Fruit fly (Drosophila melanogaster) S2 (cell line): ENCODE results near the gene Jhbp13.

Experiments
- CG8478 ChIP-seq: fragments of >200 bp; optimal IDR thresholded peaks from 2 replicates; lab custom pipeline; 2018
- CTCF ChIP-seq, 2 experiments: fragments of >200 bp; optimal IDR thresholded peaks; 2 replicates each; lab custom pipeline; 2018

dm6 chr2L:13257177-13257576, 17.4 kb downstream of the Jhbp13 start, which contains the start of gene Naa20B:
- no peak for TF ChIP-seq CG8478 (lab: Kevin White, UChicago)
- no peak for TF ChIP-seq CTCF (optimal IDR thresholded peaks at IDR 0.05; lab: Kevin White, UChicago)
